Worm (Caenorhabditis elegans) whole organism, L2 larva: Measurements from ENCODE around the gene R13H4.7.

Source experiments
- ZK546.5 ChIP-seq: sonication (generic microtip); optimal IDR thresholded peaks from 2 replicates; lab custom pipeline; 2017; ENCODE audit warnings: missing biosample characterization, missing genetic modification characterization
- ama-1 ChIP-seq: fragments of 150-350 bp; optimal IDR thresholded peaks from 2 replicates; lab custom pipeline; 2018; ENCODE audit warnings: inconsistent platforms
- blmp-1 ChIP-seq: sonication (generic microtip); optimal IDR thresholded peaks from 2 replicates; lab custom pipeline; 2017; ENCODE audit warnings: missing genetic modification characterization, mild to moderate bottlenecking, missing compliant biosample characterization, antibody characterized with exemption, moderate library complexity; ENCODE audit not compliant: insufficient read depth
- ceh-16 ChIP-seq: fragments of 150-350 bp; optimal IDR thresholded peaks from 2 replicates; lab custom pipeline; 2014; ENCODE audit warnings: missing biosample characterization, missing genetic modification characterization
- egl-27 ChIP-seq: sonication (generic microtip); optimal IDR thresholded peaks from 3 replicates; lab custom pipeline; 2017; ENCODE audit warnings: missing biosample characterization, missing genetic modification reagents, missing genetic modification characterization
- lin-13 ChIP-seq: fragments of 150-350 bp; optimal IDR thresholded peaks from 2 replicates; lab custom pipeline; 2014; ENCODE audit warnings: missing biosample characterization, missing genetic modification reagents, missing genetic modification characterization
- lsy-2 ChIP-seq, 2 experiments: fragments of 150-350 bp in 1 of 2; sonication (generic microtip) in 1 of 2; optimal IDR thresholded peaks; 2 replicates each; lab custom pipeline; 2014 to 2017; ENCODE audit warnings: missing biosample characterization in 2 of 2, missing genetic modification characterization in 2 of 2
- skn-1 ChIP-seq: sonication (generic microtip); optimal IDR thresholded peaks from 2 replicates; lab custom pipeline; 2017; ENCODE audit warnings: missing biosample characterization, missing genetic modification characterization
- snpc-4 ChIP-seq: fragments of 150-350 bp; optimal IDR thresholded peaks from 2 replicates; lab custom pipeline; 2014; ENCODE audit warnings: missing biosample characterization, missing genetic modification characterization
- unc-62 ChIP-seq: fragments of 150-350 bp; optimal IDR thresholded peaks from 2 replicates; lab custom pipeline; 2014; ENCODE audit warnings: missing biosample characterization, missing genetic modification reagents, missing genetic modification characterization

- TF ChIP-seq lin-13 (GFP tag; lab: Kevin White, UChicago) (no peak), ceh-16 (tag; lab: Kevin White, UChicago) (no peak), ZK546.5 (no peak), egl-27 (tag; lab: Kevin White, UChicago) (no peak), snpc-4 (tag; lab: Kevin White, UChicago) (no peak), skn-1 (tag; lab: Kevin White, UChicago) (no peak), blmp-1 (tag; lab: Kevin White, UChicago) (no peak), ama-1 (lab: Kevin White, UChicago) (no peak), lsy-2 (tag; optimal IDR thresholded peaks at IDR 0.05; lab: Kevin White, UChicago) (no peak), unc-62 (no peak)
These were observed 41.1 kb downstream of the R13H4.7 start, which contains the start of the genes mpst-1 and D2023.6 for ce11 chrV:11826967-11827366.
